Fruit fly (Drosophila melanogaster) whole organism, prepupa: ENCODE data around the gene CG9932.

Source experiments
- CG31627 ChIP-seq: fragments of 200-800 bp; sonication (Bioruptor generic); optimal IDR thresholded peaks from 3 replicates; lab custom pipeline; 2016; ENCODE audit warnings: missing biosample characterization, missing genetic modification characterization
- CG4318 ChIP-seq: fragments of 200-800 bp; sonication (Bioruptor generic); optimal IDR thresholded peaks from 3 replicates; lab custom pipeline; 2017; ENCODE audit warnings: missing biosample characterization, mild to moderate bottlenecking, missing genetic modification characterization

DNA sequence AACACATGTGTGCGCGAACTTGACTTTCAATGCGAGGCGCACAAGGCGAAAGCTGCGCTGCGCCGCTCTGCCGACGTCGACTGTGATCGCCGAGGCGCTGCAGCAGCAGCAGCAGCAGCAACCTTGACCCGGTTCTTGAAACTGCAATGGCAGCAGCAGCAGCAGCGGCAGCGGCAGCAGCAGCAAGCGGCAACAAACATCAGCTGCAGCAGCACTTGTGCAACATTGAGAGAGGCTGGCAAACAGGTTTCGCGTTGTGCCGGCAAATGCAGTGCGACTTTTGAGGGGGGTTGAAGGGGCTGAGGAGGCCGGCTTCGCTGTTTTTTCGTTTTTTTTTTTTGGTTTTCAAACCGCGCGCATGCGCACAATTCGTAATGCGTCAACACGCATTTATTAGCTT lies 15.8 kb downstream of the CG9932 start:
- TF ChIP-seq CG31627 (GFP tag; lab: Kevin White, UChicago) (no peak), CG4318 (GFP tag; lab: Kevin White, UChicago) (no peak)
